Fruit fly (Drosophila melanogaster) whole organism, prepupa: ENCODE measurements around the gene Sf3b2.

Experiments
- Blimp-1 ChIP-seq: fragments of 200-800 bp; sonication (Bioruptor generic); optimal IDR thresholded peaks from 3 replicates; lab custom pipeline; 2017; ENCODE audit warnings: missing biosample characterization, missing genetic modification characterization, mild to moderate bottlenecking, moderate library complexity, missing genetic modification reagents
- CG10631 ChIP-seq: fragments of 200-800 bp; sonication (Bioruptor generic); optimal IDR thresholded peaks from 2 replicates; lab custom pipeline; 2016; ENCODE audit warnings: missing biosample characterization, missing genetic modification characterization
- CG11294 ChIP-seq: fragments of 200-800 bp; sonication (Bioruptor generic); IDR thresholded peaks from 2 replicates; pipeline ENCODE4 v1.3.6; 2022; ENCODE audit warnings: missing biosample characterization, missing genetic modification characterization
- CG11762 ChIP-seq: fragments of 200-800 bp; sonication (Bioruptor generic); optimal IDR thresholded peaks from 3 replicates; lab custom pipeline; 2016; ENCODE audit warnings: missing biosample characterization, missing genetic modification characterization; ENCODE audit not compliant: insufficient read depth
- CG11902 ChIP-seq: fragments of 200-800 bp; sonication (Bioruptor generic); optimal IDR thresholded peaks from 3 replicates; lab custom pipeline; 2016; ENCODE audit warnings: missing biosample characterization, missing genetic modification characterization
- CG1621 ChIP-seq: fragments of 200-800 bp; sonication (Bioruptor generic); optimal IDR thresholded peaks from 3 replicates; lab custom pipeline; 2018; ENCODE audit warnings: missing biosample characterization, mild to moderate bottlenecking, missing genetic modification characterization
- CG16779 ChIP-seq: fragments of 200-800 bp; sonication (Bioruptor generic); optimal IDR thresholded peaks from 3 replicates; lab custom pipeline; 2017; ENCODE audit warnings: missing biosample characterization, mild to moderate bottlenecking, missing genetic modification characterization
- CG3032 ChIP-seq: fragments of 200-800 bp; optimal IDR thresholded peaks from 2 replicates; lab custom pipeline; 2019; ENCODE audit warnings: missing biosample characterization, mild to moderate bottlenecking, missing genetic modification characterization, moderate library complexity
- CG31627 ChIP-seq: fragments of 200-800 bp; sonication (Bioruptor generic); optimal IDR thresholded peaks from 3 replicates; lab custom pipeline; 2016; ENCODE audit warnings: missing biosample characterization, missing genetic modification characterization
- CG34406 ChIP-seq: fragments of 200-800 bp; sonication (Bioruptor generic); optimal IDR thresholded peaks from 3 replicates; lab custom pipeline; 2016; ENCODE audit warnings: missing biosample characterization, missing genetic modification characterization
- CG3919 ChIP-seq: fragments of 200-800 bp; sonication (Bioruptor generic); optimal IDR thresholded peaks from 3 replicates; lab custom pipeline; 2016; ENCODE audit warnings: missing biosample characterization, missing genetic modification characterization
- CG4318 ChIP-seq: fragments of 200-800 bp; sonication (Bioruptor generic); optimal IDR thresholded peaks from 3 replicates; lab custom pipeline; 2017; ENCODE audit warnings: missing biosample characterization, mild to moderate bottlenecking, missing genetic modification characterization
- CG6163 ChIP-seq: fragments of 200-800 bp; sonication (Bioruptor generic); IDR thresholded peaks from 3 replicates; pipeline ENCODE4 v1.3.6; 2022; ENCODE audit warnings: missing biosample characterization, missing genetic modification characterization
- CG6792 ChIP-seq: fragments of 200-800 bp; sonication (Bioruptor generic); optimal IDR thresholded peaks from 3 replicates; lab custom pipeline; 2016; ENCODE audit warnings: missing biosample characterization, missing genetic modification characterization
- CG7368 ChIP-seq: fragments of 200-800 bp; sonication (Bioruptor generic); optimal IDR thresholded peaks from 3 replicates; lab custom pipeline; 2016; ENCODE audit warnings: missing biosample characterization, missing genetic modification characterization
- CG8119 ChIP-seq: fragments of 200-800 bp; sonication (Bioruptor generic); IDR thresholded peaks from 3 replicates; pipeline ENCODE4 v1.3.6; 2022; ENCODE audit warnings: missing biosample characterization, missing genetic modification characterization
- CG8632 ChIP-seq: fragments of 200-800 bp; sonication (Bioruptor generic); optimal IDR thresholded peaks from 3 replicates; lab custom pipeline; 2016; ENCODE audit warnings: missing biosample characterization, missing genetic modification characterization
- Eip75B ChIP-seq: fragments of 200-800 bp; sonication (Bioruptor generic); optimal IDR thresholded peaks from 3 replicates; lab custom pipeline; 2016; ENCODE audit warnings: missing biosample characterization, missing genetic modification characterization
- Eip93F ChIP-seq: fragments of 200-800 bp; sonication (Bioruptor generic); optimal IDR thresholded peaks from 2 replicates; lab custom pipeline; 2016; ENCODE audit warnings: missing biosample characterization, mild to moderate bottlenecking, missing genetic modification characterization
- Ets21C ChIP-seq: fragments of 200-800 bp; sonication (Bioruptor generic); optimal IDR thresholded peaks from 3 replicates; lab custom pipeline; 2016; ENCODE audit warnings: missing biosample characterization, missing genetic modification characterization
- Ets96B ChIP-seq: fragments of 200-800 bp; optimal IDR thresholded peaks from 2 replicates; lab custom pipeline; 2019; ENCODE audit warnings: missing biosample characterization, mild to moderate bottlenecking, missing genetic modification characterization, moderate library complexity
- Gug ChIP-seq: fragments of 200-800 bp; sonication (Bioruptor generic); IDR thresholded peaks from 2 replicates; pipeline ENCODE4 v1.3.6; 2022; ENCODE audit warnings: missing biosample characterization, missing genetic modification characterization
- Hr4 ChIP-seq: fragments of 200-800 bp; sonication (Bioruptor generic); optimal IDR thresholded peaks from 3 replicates; lab custom pipeline; 2016; ENCODE audit warnings: missing biosample characterization, missing genetic modification characterization
- Met ChIP-seq: fragments of 200-800 bp; sonication (Bioruptor generic); optimal IDR thresholded peaks from 3 replicates; lab custom pipeline; 2016; ENCODE audit warnings: missing biosample characterization, missing genetic modification characterization
- OdsH ChIP-seq: fragments of 200-800 bp; sonication (Bioruptor generic); optimal IDR thresholded peaks from 3 replicates; lab custom pipeline; 2016; ENCODE audit warnings: missing biosample characterization, missing genetic modification characterization
- Smox ChIP-seq: fragments of 200-800 bp; sonication (Bioruptor generic); optimal IDR thresholded peaks from 3 replicates; lab custom pipeline; 2016; ENCODE audit warnings: missing biosample characterization, missing genetic modification characterization
- Sox102F ChIP-seq: fragments of 200-800 bp; sonication (Bioruptor generic); optimal IDR thresholded peaks from 2 replicates; lab custom pipeline; 2016; ENCODE audit warnings: missing biosample characterization, mild to moderate bottlenecking, missing genetic modification characterization
- Sox14 ChIP-seq: fragments of 200-800 bp; sonication (Bioruptor generic); optimal IDR thresholded peaks from 3 replicates; lab custom pipeline; 2016; ENCODE audit warnings: missing biosample characterization, missing genetic modification characterization
- Sox15 ChIP-seq: fragments of 200-800 bp; sonication (Bioruptor generic); optimal IDR thresholded peaks from 3 replicates; lab custom pipeline; 2016; ENCODE audit warnings: missing biosample characterization, missing genetic modification characterization
- achi ChIP-seq: fragments of 200-800 bp; sonication (Bioruptor generic); optimal IDR thresholded peaks from 3 replicates; lab custom pipeline; 2016; ENCODE audit warnings: missing biosample characterization, missing genetic modification characterization
- acj6 ChIP-seq: fragments of 200-800 bp; sonication (Bioruptor generic); optimal IDR thresholded peaks from 3 replicates; lab custom pipeline; 2016; ENCODE audit warnings: missing biosample characterization, missing genetic modification characterization
- cyc ChIP-seq: fragments of 200-800 bp; sonication (Bioruptor generic); optimal IDR thresholded peaks from 3 replicates; lab custom pipeline; 2016; ENCODE audit warnings: missing biosample characterization, missing genetic modification characterization
- esn ChIP-seq: fragments of 200-800 bp; sonication (Bioruptor generic); optimal IDR thresholded peaks from 2 replicates; lab custom pipeline; 2016; ENCODE audit warnings: missing biosample characterization, mild to moderate bottlenecking, missing genetic modification characterization, moderate library complexity
- fd59A ChIP-seq: fragments of 200-800 bp; sonication (Bioruptor generic); optimal IDR thresholded peaks from 2 replicates; lab custom pipeline; 2017; ENCODE audit warnings: missing biosample characterization, mild to moderate bottlenecking, missing genetic modification characterization, missing genetic modification reagents
- fd85E ChIP-seq: fragments of 200-800 bp; sonication (Bioruptor generic); optimal IDR thresholded peaks from 3 replicates; lab custom pipeline; 2016; ENCODE audit warnings: missing biosample characterization, missing genetic modification characterization
- net ChIP-seq: fragments of 200-800 bp; sonication (Bioruptor generic); optimal IDR thresholded peaks from 3 replicates; lab custom pipeline; 2016; ENCODE audit warnings: missing biosample characterization, missing genetic modification characterization
- svp ChIP-seq: fragments of 200-800 bp; sonication (Bioruptor generic); peaks from one replicate; lab custom pipeline; 2016; ENCODE audit warnings: missing biosample characterization, missing genetic modification characterization

Gene Sf3b2

DNA sequence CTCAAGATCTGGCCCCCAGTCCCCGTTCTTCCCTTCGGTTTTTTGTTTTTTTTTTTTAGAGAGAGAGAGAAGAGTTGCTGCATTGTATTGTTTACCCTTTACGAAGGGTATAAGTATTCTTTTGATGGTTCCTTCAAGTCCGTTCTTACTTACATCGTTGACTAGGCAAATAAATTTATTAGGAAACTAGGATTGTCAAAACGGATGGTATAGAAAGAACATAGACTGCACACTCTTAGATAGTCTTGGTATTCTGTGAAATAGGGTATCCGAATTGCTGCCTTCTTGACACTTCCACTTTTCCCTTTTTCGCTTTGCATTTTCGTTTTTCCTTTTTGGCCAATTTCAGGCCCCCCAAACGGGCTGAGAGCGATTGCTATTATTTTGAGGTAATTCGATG, 17.5 kb downstream of the Sf3b2 start (continued):
- TF ChIP-seq CG31627 = peak; percentile 91
- peak; percentile 73 for TF ChIP-seq CG3032 (tag; lab: Kevin White, UChicago)
- TF ChIP-seq CG11294 = no peak
- TF ChIP-seq CG7368 (GFP tag; lab: Kevin White, UChicago) = peak; percentile 76
- peak; percentile 85 for TF ChIP-seq Sox102F (GFP tag; lab: Kevin White, UChicago)
- TF ChIP-seq CG6792 (GFP tag; lab: Kevin White, UChicago) = peak; percentile 82
- peak; percentile 80 for TF ChIP-seq Sox14 (GFP tag; lab: Kevin White, UChicago)
- peak; percentile 77 for TF ChIP-seq OdsH (GFP tag; lab: Kevin White, UChicago)
- peak; percentile 94 for TF ChIP-seq svp
- peak; percentile 90 for TF ChIP-seq esn
- peak; percentile 50 for TF ChIP-seq Eip93F (GFP tag; lab: Kevin White, UChicago)
- peak; percentile 68 for TF ChIP-seq CG1621 (tag; lab: Kevin White, UChicago)
- peak; percentile 1 for TF ChIP-seq Hr4
- TF ChIP-seq net (GFP tag; lab: Kevin White, UChicago) = peak; percentile 74
- peak; percentile 81 for TF ChIP-seq Ets21C

DNA sequence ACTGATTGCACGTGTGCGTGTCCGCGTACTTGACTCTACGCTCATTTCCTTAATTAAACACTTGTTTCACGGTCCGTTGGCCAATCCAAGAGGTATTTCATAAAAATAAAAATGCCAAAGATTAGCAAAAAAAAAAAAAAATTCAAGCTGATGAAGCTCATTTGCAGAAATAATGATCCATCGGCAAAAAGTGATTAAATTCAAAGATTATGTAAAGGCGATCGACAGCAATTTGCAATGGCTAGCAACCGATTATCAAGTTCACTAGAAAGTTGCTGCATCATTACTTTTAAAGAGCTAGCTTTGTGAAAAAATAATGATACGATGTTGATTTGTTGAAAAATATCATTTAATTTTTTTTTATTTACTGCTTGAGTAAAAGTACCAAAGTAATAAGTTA, 19.5 kb downstream of the Sf3b2 start:
- no peak for TF ChIP-seq Eip93F (GFP tag; lab: Kevin White, UChicago)
- TF ChIP-seq CG34406 (GFP tag; lab: Kevin White, UChicago) = no peak
- no peak for TF ChIP-seq CG8119 (GFP tag; lab: Robert Waterston, UW)
- no peak for TF ChIP-seq CG6163 (GFP tag; lab: Robert Waterston, UW)
- TF ChIP-seq OdsH (GFP tag; lab: Kevin White, UChicago) = no peak
- TF ChIP-seq CG10631 = no peak
- TF ChIP-seq fd85E (GFP tag; lab: Kevin White, UChicago) = no peak
- no peak for TF ChIP-seq Sox15 (GFP tag; lab: Kevin White, UChicago)
- no peak for TF ChIP-seq CG4318 (GFP tag; lab: Kevin White, UChicago)
- TF ChIP-seq Blimp-1 (GFP tag; lab: Kevin White, UChicago) = no peak

DNA sequence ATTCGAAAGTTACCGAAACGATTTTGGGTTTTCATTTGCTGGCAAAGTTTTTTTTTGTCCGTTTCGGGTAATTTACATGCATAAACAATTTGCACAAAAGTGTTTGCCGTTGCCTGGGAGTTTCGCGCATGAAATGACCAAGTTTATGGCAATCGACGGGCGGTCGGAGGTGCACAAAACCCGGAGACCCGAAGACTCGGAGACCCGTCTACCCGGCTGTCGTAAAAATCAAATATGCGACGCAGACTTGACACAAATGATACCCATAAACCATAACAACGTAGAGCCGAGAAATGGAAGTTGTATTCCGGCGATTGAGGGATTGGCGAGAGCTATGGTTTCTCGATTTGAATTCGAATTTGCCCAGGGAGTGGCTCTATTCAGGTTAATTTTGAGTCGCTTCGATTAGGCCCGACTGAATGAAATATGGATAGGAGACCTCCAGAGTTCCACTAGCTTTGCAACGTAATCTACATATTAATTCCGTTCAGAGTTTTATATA, 22.0 kb downstream of the Sf3b2 start:
- no peak for TF ChIP-seq CG34406 (GFP tag; lab: Kevin White, UChicago)
- no peak for TF ChIP-seq Ets96B
- TF ChIP-seq achi (GFP tag; lab: Kevin White, UChicago) = no peak
- no peak for TF ChIP-seq Hr4
- no peak for TF ChIP-seq CG16779 (tag; lab: Kevin White, UChicago)
- TF ChIP-seq CG11294 = no peak
- no peak for TF ChIP-seq Ets21C
- TF ChIP-seq acj6 (GFP tag; lab: Kevin White, UChicago) = no peak

DNA sequence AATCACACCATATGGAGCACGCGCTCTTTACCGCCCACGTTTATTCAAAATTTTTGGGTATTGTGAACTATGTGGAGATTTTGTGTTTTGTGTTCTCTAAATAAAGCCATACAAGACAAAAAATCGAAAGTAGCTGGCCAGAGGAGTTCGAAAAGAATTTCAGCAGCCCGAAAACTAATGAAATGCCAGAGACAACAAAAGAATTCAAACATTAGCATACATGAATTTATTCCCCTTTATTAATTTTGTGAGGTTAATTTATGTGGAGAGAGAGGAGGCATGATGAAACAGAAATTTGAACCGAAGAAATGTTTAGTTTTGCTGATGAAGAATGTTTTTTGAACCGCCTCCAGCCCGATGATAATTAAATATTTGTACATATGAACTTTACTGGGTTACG, 22.8 kb downstream of the Sf3b2 start:
- TF ChIP-seq cyc (no peak), Gug (GFP tag; lab: Robert Waterston, UW) (no peak), CG3919 (GFP tag; lab: Kevin White, UChicago) (no peak), Eip75B (no peak), achi (GFP tag; lab: Kevin White, UChicago) (no peak), CG6163 (GFP tag; lab: Robert Waterston, UW) (no peak), CG8119 (GFP tag; lab: Robert Waterston, UW) (no peak), CG8632 (GFP tag; lab: Kevin White, UChicago) (no peak), CG7368 (GFP tag; lab: Kevin White, UChicago) (no peak), net (GFP tag; lab: Kevin White, UChicago) (no peak), svp (no peak), Met (no peak), CG11762 (GFP tag; lab: Kevin White, UChicago) (no peak), fd59A (no peak), CG11902 (GFP tag; lab: Kevin White, UChicago) (no peak), Smox (no peak)
